Worm (Caenorhabditis elegans): ENCODE data around the gene C09F5.1.

ce11 chrIII:675822-676221 is 17.3 kb downstream of the C09F5.1 start, which contains the start of gene grk-2:
- TF ChIP-seq nhr-21 (tag; optimal IDR thresholded peaks at IDR 0.05) (no peak), peb-1 (tag; optimal IDR thresholded peaks at IDR 0.05) (no peak), nhr-11 (tag; optimal IDR thresholded peaks at IDR 0.05) (no peak), aly-2 (tag; optimal IDR thresholded peaks at IDR 0.05) (no peak), mdl-1 (tag; optimal IDR thresholded peaks at IDR 0.05) (no peak), blmp-1 (tag; optimal IDR thresholded peaks at IDR 0.05; ENCODE audit: insufficient read depth) (no peak), unc-39 (tag; optimal IDR thresholded peaks at IDR 0.05) (no peak), nhr-237 (tag; optimal IDR thresholded peaks at IDR 0.05) (no peak), skn-1 (tag; optimal IDR thresholded peaks at IDR 0.05) (no peak), nhr-23 (tag; optimal IDR thresholded peaks at IDR 0.05) (no peak), R02D3.7 (tag; optimal IDR thresholded peaks at IDR 0.05) (no peak)
